Fruit fly (Drosophila melanogaster) whole organism, embryonic: ENCODE data around the gene COX7AL2.

Source experiments
- Atf6 ChIP-seq: fragments of 200-800 bp; sonication (Bioruptor generic); IDR thresholded peaks from 2 replicates; pipeline ENCODE4 v1.3.6; 2022; ENCODE audit warnings: missing biosample characterization, missing genetic modification characterization
- BEAF-32 ChIP-seq: fragments of 200-800 bp; sonication (Bioruptor generic); optimal IDR thresholded peaks from 3 replicates; lab custom pipeline; 2017; ENCODE audit warnings: missing biosample characterization, missing genetic modification characterization, mild to moderate bottlenecking, moderate library complexity, missing genetic modification reagents
- C15 ChIP-seq: fragments of 200-800 bp; sonication (Bioruptor generic); IDR thresholded peaks from 3 replicates; pipeline ENCODE4 v1.3.6; 2022; ENCODE audit warnings: missing biosample characterization, missing genetic modification characterization
- CG12391 ChIP-seq: fragments of 200-800 bp; sonication (Bioruptor generic); optimal IDR thresholded peaks from 3 replicates; lab custom pipeline; 2018; ENCODE audit warnings: missing biosample characterization, mild to moderate bottlenecking, missing genetic modification characterization, moderate library complexity
- CG12659 ChIP-seq: fragments of 200-800 bp; sonication (Bioruptor generic); optimal IDR thresholded peaks from 3 replicates; lab custom pipeline; 2017; ENCODE audit warnings: mild to moderate bottlenecking, missing biosample characterization, missing genetic modification reagents, missing genetic modification characterization
- CG14441 ChIP-seq: fragments of 200-800 bp; sonication (Bioruptor generic); IDR thresholded peaks from 2 replicates; pipeline ENCODE4 v1.3.6; 2022; ENCODE audit warnings: missing biosample characterization, missing genetic modification characterization
- CG14710 ChIP-seq: fragments of 200-800 bp; sonication (Bioruptor generic); optimal IDR thresholded peaks from 3 replicates; lab custom pipeline; 2019; ENCODE audit warnings: missing biosample characterization, mild to moderate bottlenecking, missing genetic modification characterization, moderate library complexity
- CG15269 ChIP-seq: fragments of 200-800 bp; sonication (Bioruptor generic); optimal IDR thresholded peaks from 2 replicates; lab custom pipeline; 2018; ENCODE audit warnings: missing biosample characterization, mild to moderate bottlenecking, missing genetic modification characterization, moderate library complexity
- CG2120 ChIP-seq: fragments of 200-800 bp; sonication (Bioruptor generic); optimal IDR thresholded peaks from 3 replicates; lab custom pipeline; 2016; ENCODE audit warnings: missing biosample characterization, missing genetic modification characterization
- CG30020 ChIP-seq: fragments of 200-800 bp; optimal IDR thresholded peaks from 2 replicates; lab custom pipeline; 2019; ENCODE audit warnings: missing biosample characterization, mild to moderate bottlenecking, missing genetic modification characterization, moderate library complexity
- CG4617 ChIP-seq: fragments of 200-800 bp; sonication (Bioruptor generic); optimal IDR thresholded peaks from 3 replicates; lab custom pipeline; 2016; ENCODE audit warnings: missing biosample characterization, missing genetic modification characterization, borderline replicate concordance
- CG6654 ChIP-seq: fragments of 200-800 bp; sonication (Bioruptor generic); optimal IDR thresholded peaks from 2 replicates; lab custom pipeline; 2017; ENCODE audit warnings: missing biosample characterization, mild to moderate bottlenecking, missing genetic modification characterization
- CG9437 ChIP-seq: fragments of 200-800 bp; sonication (Bioruptor generic); optimal IDR thresholded peaks from 2 replicates; lab custom pipeline; 2018; ENCODE audit warnings: missing biosample characterization, mild to moderate bottlenecking, missing genetic modification characterization
- CTCF ChIP-seq: fragments of 200-800 bp; sonication (Bioruptor generic); optimal IDR thresholded peaks from 2 replicates; lab custom pipeline; 2017; ENCODE audit warnings: missing biosample characterization, mild to moderate bottlenecking, missing genetic modification characterization, moderate library complexity
- Dp ChIP-seq: fragments of 200-800 bp; sonication (Bioruptor generic); optimal IDR thresholded peaks from 2 replicates; lab custom pipeline; 2018; ENCODE audit warnings: missing biosample characterization, mild to moderate bottlenecking, missing genetic modification characterization, moderate library complexity
- E2f2 ChIP-seq: fragments of 200-800 bp; sonication (Bioruptor generic); IDR thresholded peaks from 2 replicates; pipeline ENCODE4 v1.3.6; 2022; ENCODE audit warnings: missing biosample characterization, missing genetic modification characterization
- HLH4C ChIP-seq: fragments of 200-800 bp; sonication (Bioruptor generic); IDR thresholded peaks from 3 replicates; pipeline ENCODE4 v1.3.6; 2022; ENCODE audit warnings: missing biosample characterization, missing genetic modification characterization; ENCODE audit not compliant: partially characterized antibody
- HmgZ ChIP-seq: fragments of 200-800 bp; sonication (Bioruptor generic); optimal IDR thresholded peaks from 2 replicates; lab custom pipeline; 2018; ENCODE audit warnings: missing biosample characterization, mild to moderate bottlenecking, missing genetic modification characterization
- Lim3 ChIP-seq: fragments of 200-800 bp; sonication (Bioruptor generic); IDR thresholded peaks from 2 replicates; pipeline ENCODE4 v1.3.6; 2022; ENCODE audit warnings: missing biosample characterization, missing genetic modification characterization
- Med ChIP-seq: fragments of 200-800 bp; sonication (Bioruptor generic); peaks from one replicate; lab custom pipeline; 2016; ENCODE audit warnings: missing biosample characterization, missing genetic modification characterization, mild to moderate bottlenecking, inconsistent platforms, moderate library complexity
- Myb ChIP-seq: fragments of 200-800 bp; sonication (Bioruptor generic); optimal IDR thresholded peaks from 2 replicates; lab custom pipeline; 2016; ENCODE audit warnings: missing biosample characterization, missing genetic modification characterization
- NC2α ChIP-seq: fragments of 200-800 bp; sonication (Bioruptor generic); optimal IDR thresholded peaks from 2 replicates; lab custom pipeline; 2016; ENCODE audit warnings: missing biosample characterization, missing genetic modification characterization
- Pdp1 ChIP-seq, 2 experiments: fragments of 200-800 bp; sonication (Bioruptor generic); optimal IDR thresholded peaks; 3 replicates each; lab custom pipeline; 2016; ENCODE audit warnings: missing biosample characterization in 2 of 2, missing genetic modification characterization in 2 of 2, mild to moderate bottlenecking in 1 of 2, moderate library complexity in 1 of 2
- Ptx1 ChIP-seq: fragments of 200-800 bp; sonication (Bioruptor generic); IDR thresholded peaks from 2 replicates; pipeline ENCODE4 v1.3.6; 2022; ENCODE audit warnings: missing biosample characterization, missing genetic modification characterization
- Sox100B ChIP-seq: fragments of 200-800 bp; sonication (Bioruptor generic); optimal IDR thresholded peaks from 3 replicates; lab custom pipeline; 2018; ENCODE audit warnings: missing biosample characterization, mild to moderate bottlenecking, missing genetic modification characterization
- Sry-δ ChIP-seq: fragments of 200-800 bp; sonication (Bioruptor generic); optimal IDR thresholded peaks from 2 replicates; lab custom pipeline; 2016; ENCODE audit warnings: missing biosample characterization, missing genetic modification characterization
- YL-1 ChIP-seq: fragments of 200-800 bp; sonication (Bioruptor generic); optimal IDR thresholded peaks from 3 replicates; lab custom pipeline; 2017; ENCODE audit warnings: missing biosample characterization, mild to moderate bottlenecking, missing genetic modification characterization
- ato ChIP-seq: fragments of 200-800 bp; sonication (Bioruptor generic); IDR thresholded peaks from 2 replicates; pipeline ENCODE4 v1.3.6; 2022; ENCODE audit warnings: missing biosample characterization, missing genetic modification characterization; ENCODE audit not compliant: partially characterized antibody
- bigmax ChIP-seq: fragments of 200-800 bp; sonication (Bioruptor generic); optimal IDR thresholded peaks from 2 replicates; lab custom pipeline; 2018; ENCODE audit warnings: missing biosample characterization, mild to moderate bottlenecking, missing genetic modification characterization
- br ChIP-seq: fragments of >200 bp; optimal IDR thresholded peaks from 2 replicates; lab custom pipeline; 2017
- crc ChIP-seq: fragments of 200-800 bp; sonication (Bioruptor generic); optimal IDR thresholded peaks from 2 replicates; lab custom pipeline; 2016; ENCODE audit warnings: missing biosample characterization, missing genetic modification characterization
- dm ChIP-seq: fragments of 200-800 bp; sonication (Bioruptor generic); optimal IDR thresholded peaks from 3 replicates; lab custom pipeline; 2016; ENCODE audit warnings: missing biosample characterization, missing genetic modification characterization
- dpn ChIP-seq, 2 experiments: fragments of 200-800 bp; sonication (Bioruptor generic); optimal IDR thresholded peaks; 3 replicates each; lab custom pipeline; 2016; ENCODE audit warnings: missing biosample characterization in 2 of 2, missing genetic modification characterization in 2 of 2
- gfzf ChIP-seq: fragments of 200-800 bp; sonication (Bioruptor generic); optimal IDR thresholded peaks from 2 replicates; lab custom pipeline; 2016; ENCODE audit warnings: missing biosample characterization, mild to moderate bottlenecking, missing genetic modification characterization, moderate library complexity
- hb ChIP-seq: fragments of 200-800 bp; sonication (Bioruptor generic); IDR thresholded peaks from 3 replicates; pipeline ENCODE4 v1.3.6; 2022; ENCODE audit warnings: missing biosample characterization, missing genetic modification characterization; ENCODE audit not compliant: partially characterized antibody
- knrl ChIP-seq: fragments of 200-800 bp; sonication (Bioruptor generic); IDR thresholded peaks from 3 replicates; pipeline ENCODE4 v1.3.6; 2022; ENCODE audit warnings: missing biosample characterization, missing genetic modification characterization; ENCODE audit not compliant: partially characterized antibody
- nmo ChIP-seq: fragments of 200-800 bp; sonication (Bioruptor generic); optimal IDR thresholded peaks from 2 replicates; lab custom pipeline; 2018; ENCODE audit warnings: missing biosample characterization, mild to moderate bottlenecking, missing genetic modification characterization, moderate library complexity
- pzg ChIP-seq: fragments of 200-800 bp; sonication (Bioruptor generic); optimal IDR thresholded peaks from 3 replicates; lab custom pipeline; 2018; ENCODE audit warnings: missing biosample characterization, mild to moderate bottlenecking, missing genetic modification characterization, moderate library complexity
- row ChIP-seq: fragments of 200-800 bp; sonication (Bioruptor generic); IDR thresholded peaks from 3 replicates; pipeline ENCODE4 v1.3.6; 2022; ENCODE audit warnings: missing biosample characterization, missing genetic modification characterization
- sim ChIP-seq: fragments of 200-800 bp; sonication (Bioruptor generic); IDR thresholded peaks from 2 replicates; pipeline ENCODE4 v1.3.6; 2022; ENCODE audit warnings: missing biosample characterization, missing genetic modification characterization

The COX7AL2 gene

DNA sequence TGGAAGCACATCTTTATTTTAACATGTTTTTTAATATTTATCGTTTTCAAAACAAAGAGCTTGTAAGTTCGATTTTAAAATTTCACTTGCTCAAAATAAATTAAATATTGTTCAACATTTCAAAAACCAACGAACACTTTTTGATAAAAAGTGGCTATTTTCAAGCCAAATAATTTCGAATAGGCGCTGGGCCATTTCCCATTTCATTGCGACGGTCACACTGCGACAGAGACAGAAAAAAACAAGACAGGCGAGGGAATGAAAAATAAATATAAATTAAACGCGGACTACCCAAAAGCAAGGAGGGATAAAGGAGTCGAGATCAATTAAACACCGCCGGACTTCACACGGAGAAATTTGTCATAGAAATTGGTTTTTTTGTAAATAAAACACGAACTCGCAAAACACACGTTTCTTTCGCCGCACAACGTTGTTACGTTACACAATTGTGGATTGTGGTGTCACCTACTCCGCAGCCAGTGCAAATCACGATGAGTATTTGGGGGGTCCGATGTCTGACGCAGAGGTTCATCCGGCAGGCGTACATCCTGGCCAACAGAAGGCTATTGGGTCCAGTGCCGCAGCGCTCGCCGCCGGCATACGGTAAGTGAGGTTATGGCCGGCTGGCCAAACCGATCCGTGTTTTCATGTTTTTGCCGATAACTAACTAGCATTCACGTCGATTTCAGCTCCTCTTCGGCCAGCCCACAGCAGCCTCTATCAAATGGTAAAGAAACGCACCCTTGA, 46.0 kb downstream of the COX7AL2 start, which contains the start of gene AIF (continued):
- TF ChIP-seq CG30020 (tag; lab: Kevin White, UChicago) (peak; percentile 54), dm (GFP tag; lab: Kevin White, UChicago) (peak; percentile 63), CG15269 (tag; lab: Kevin White, UChicago) (no peak), gfzf (peak; percentile 80), Sry-δ (GFP tag; lab: Kevin White, UChicago) (peak; percentile 7), sim (GFP tag; lab: Robert Waterston, UW) (0 out of 2 replicates have a peak, but pooled peaks have one; percentile 18), knrl (GFP tag; lab: Robert Waterston, UW) (no peak), CG12659 (GFP tag; lab: Kevin White, UChicago) (peak; percentile 26), CG14441 (GFP tag; lab: Robert Waterston, UW) (no peak), br (lab: Kevin White, UChicago) (no peak), HmgZ (tag; lab: Kevin White, UChicago) (no peak), Myb (GFP tag; lab: Kevin White, UChicago) (peak; percentile 93), row (GFP tag; lab: Robert Waterston, UW) (peak; percentile 73), bigmax (GFP tag; lab: Kevin White, UChicago) (peak; percentile 94), Ptx1 (GFP tag; lab: Robert Waterston, UW) (no peak), pzg (peak; percentile 55), C15 (no peak), dpn (GFP tag; optimal IDR thresholded peaks at IDR 0.05; lab: Kevin White, UChicago) (no peak), Lim3 (GFP tag; lab: Robert Waterston, UW) (no peak), Pdp1 (GFP tag; optimal IDR thresholded peaks at IDR 0.05; lab: Kevin White, UChicago) (peak in 1 of 2 experiments; percentile 96), E2f2 (peak; percentile 61), ato (GFP tag; lab: Robert Waterston, UW) (no peak), HLH4C (GFP tag; lab: Robert Waterston, UW) (no peak), CG9437 (GFP tag; lab: Kevin White, UChicago) (peak; percentile 80), Med (GFP tag; lab: Kevin White, UChicago) (peak; percentile 59), BEAF-32 (GFP tag; lab: Kevin White, UChicago) (peak; percentile 19), Dp (peak; percentile 41), CG6654 (no peak), CG4617 (GFP tag; lab: Kevin White, UChicago) (peak; percentile 40), crc (no peak), Atf6 (GFP tag; lab: Robert Waterston, UW) (0 out of 2 replicates have a peak, but pooled peaks have one; percentile 38), NC2α (GFP tag; lab: Kevin White, UChicago) (no peak), CTCF (GFP tag; lab: Kevin White, UChicago) (no peak), CG12391 (tag; lab: Kevin White, UChicago) (peak; percentile 37), nmo (GFP tag; lab: Kevin White, UChicago) (no peak), YL-1 (GFP tag; lab: Kevin White, UChicago) (peak; percentile 81), CG14710 (tag; lab: Kevin White, UChicago) (peak; percentile 51), CG2120 (GFP tag; lab: Kevin White, UChicago) (peak; percentile 44), Sox100B (GFP tag; lab: Kevin White, UChicago) (no peak), hb (GFP tag; lab: Robert Waterston, UW) (0 out of 3 replicates have a peak, but pooled peaks have one; percentile 25)
